Worm (Caenorhabditis elegans) whole organism, midembryonic: ENCODE results near the gene Y24D9A.6.

ENCODE experiments used
- T22C8.4 ChIP-seq: fragments of 200-800 bp; sonication (Bioruptor generic); IDR thresholded peaks from 2 replicates; pipeline ENCODE4 v1.3.6; 2022; ENCODE audit warnings: missing genetic modification characterization, missing compliant biosample characterization
- cog-1 ChIP-seq: sonication (generic microtip); optimal IDR thresholded peaks from 2 replicates; lab custom pipeline; 2016; ENCODE audit warnings: missing genetic modification characterization, missing compliant biosample characterization
- flt-1 ChIP-seq: fragments of 200-800 bp; sonication (Bioruptor generic); IDR thresholded peaks from 2 replicates; pipeline ENCODE4 v1.3.6; 2022; ENCODE audit warnings: missing genetic modification characterization, missing compliant biosample characterization
- klf-2 ChIP-seq: fragments of 200-800 bp; sonication (Bioruptor generic); conservative IDR thresholded peaks from 2 replicates; pipeline ENCODE4 v1.3.6; 2022; ENCODE audit warnings: missing genetic modification reagents, missing genetic modification characterization, missing compliant biosample characterization
- med-1 ChIP-seq: sonication (generic microtip); optimal IDR thresholded peaks from 2 replicates; lab custom pipeline; 2017; ENCODE audit warnings: missing genetic modification characterization, mild to moderate bottlenecking, missing compliant biosample characterization, antibody characterized with exemption, missing genetic modification reagents; ENCODE audit not compliant: insufficient read depth
- ref-1 ChIP-seq: fragments of 200-800 bp; sonication (Bioruptor generic); conservative IDR thresholded peaks from 2 replicates; pipeline ENCODE4 v1.3.6; 2022; ENCODE audit warnings: missing genetic modification reagents, missing genetic modification characterization, missing compliant biosample characterization
- tab-1 ChIP-seq: fragments of 200-800 bp; sonication (Bioruptor generic); IDR thresholded peaks from 2 replicates; pipeline ENCODE4 v1.3.6; 2022; ENCODE audit warnings: missing genetic modification characterization, missing compliant biosample characterization
- ztf-23 ChIP-seq: fragments of 200-800 bp; sonication (Bioruptor generic); IDR thresholded peaks from 2 replicates; pipeline ENCODE4 v1.3.6; 2022; ENCODE audit warnings: missing genetic modification reagents, missing genetic modification characterization, missing compliant biosample characterization
- ztf-29 ChIP-seq: fragments of 200-800 bp; sonication (Bioruptor generic); IDR thresholded peaks from 2 replicates; pipeline ENCODE4 v1.3.6; 2022; ENCODE audit warnings: missing genetic modification reagents, missing genetic modification characterization, missing compliant biosample characterization

Gene Y24D9A.6

DNA sequence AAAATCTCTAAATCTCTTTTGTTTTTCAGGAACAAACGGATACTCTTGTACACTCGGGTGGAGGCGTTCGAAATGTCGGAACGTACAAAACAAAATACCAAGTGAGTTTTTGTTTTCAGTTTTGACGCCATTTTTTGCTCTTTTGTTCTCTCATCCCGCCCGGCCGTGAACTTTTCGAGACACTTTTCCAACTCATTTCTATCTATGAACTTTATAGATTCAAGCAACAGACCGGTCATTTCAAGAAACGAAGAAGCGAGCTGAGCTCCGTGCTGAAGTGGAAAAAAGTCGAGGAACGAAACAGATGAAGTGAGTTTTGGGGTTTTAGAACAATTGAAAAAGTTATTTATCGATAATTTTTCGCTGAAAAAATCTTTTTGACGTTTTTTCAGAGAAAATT is 10.3 kb upstream of the Y24D9A.6 start:
- TF ChIP-seq med-1 (GFP tag; lab: Kevin White, UChicago) (no peak), ref-1 (GFP tag; lab: Robert Waterston, UW) (no peak), T22C8.4 (GFP tag; lab: Robert Waterston, UW) (no peak), flt-1 (GFP tag; lab: Robert Waterston, UW) (no peak), ztf-23 (no peak), tab-1 (GFP tag; lab: Robert Waterston, UW) (no peak), klf-2 (no peak), cog-1 (no peak), ztf-29 (no peak)

DNA sequence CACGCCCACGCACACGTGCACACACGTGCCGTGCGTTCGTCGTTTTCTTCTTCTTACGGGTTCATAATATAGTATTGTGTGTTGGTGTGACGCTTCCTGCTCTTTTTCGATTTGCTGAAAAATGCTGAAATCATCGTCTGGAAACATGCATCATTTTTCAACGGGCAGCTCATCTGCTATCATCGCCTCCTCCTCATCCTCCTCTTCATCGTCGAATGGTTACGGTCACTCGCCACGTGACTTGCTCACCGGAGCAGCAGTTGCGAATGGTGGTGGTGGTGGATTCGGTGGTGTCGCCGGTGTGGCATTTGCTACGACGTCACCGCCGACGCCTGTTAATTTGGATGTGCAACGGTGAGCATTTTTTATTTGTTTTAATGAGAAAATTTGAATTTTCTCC is 8.5 kb upstream of the Y24D9A.6 start:
- TF ChIP-seq T22C8.4 (GFP tag; lab: Robert Waterston, UW), result no peak
- TF ChIP-seq ztf-29, result no peak
- TF ChIP-seq cog-1, result no peak
- no peak for TF ChIP-seq ztf-23
- no peak for TF ChIP-seq med-1 (GFP tag; lab: Kevin White, UChicago)
- no peak for TF ChIP-seq flt-1 (GFP tag; lab: Robert Waterston, UW)
- TF ChIP-seq ref-1 (GFP tag; lab: Robert Waterston, UW), result no peak
- TF ChIP-seq tab-1 (GFP tag; lab: Robert Waterston, UW), result no peak
- TF ChIP-seq klf-2, result no peak

DNA sequence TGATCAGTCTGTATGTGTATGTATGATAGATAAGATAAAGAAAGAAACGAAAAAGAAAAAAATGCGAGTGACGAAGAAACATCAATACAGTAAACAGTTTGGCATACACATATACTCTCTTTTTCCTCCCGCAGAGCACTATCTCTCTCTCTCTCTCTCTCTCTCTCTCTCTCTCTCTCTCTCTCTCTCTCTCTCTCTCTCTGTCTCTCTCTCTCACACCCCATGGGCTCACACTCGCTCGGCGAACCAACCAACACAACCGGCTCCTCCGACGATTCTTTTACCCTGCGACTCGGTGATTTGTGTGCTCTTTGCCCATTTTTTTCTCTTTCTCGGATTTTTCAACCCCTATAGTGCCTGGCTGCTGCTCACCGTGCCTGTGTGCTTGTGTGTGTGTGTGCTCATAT is 6.9 kb upstream of the Y24D9A.6 start:
- TF ChIP-seq ztf-23 (peak; percentile 42; the same call in 1 of the 2 replicates), med-1 (GFP tag; lab: Kevin White, UChicago) (no peak), ref-1 (GFP tag; lab: Robert Waterston, UW) (no peak), tab-1 (GFP tag; lab: Robert Waterston, UW) (no peak), ztf-29 (no peak), T22C8.4 (GFP tag; lab: Robert Waterston, UW) (no peak)

DNA sequence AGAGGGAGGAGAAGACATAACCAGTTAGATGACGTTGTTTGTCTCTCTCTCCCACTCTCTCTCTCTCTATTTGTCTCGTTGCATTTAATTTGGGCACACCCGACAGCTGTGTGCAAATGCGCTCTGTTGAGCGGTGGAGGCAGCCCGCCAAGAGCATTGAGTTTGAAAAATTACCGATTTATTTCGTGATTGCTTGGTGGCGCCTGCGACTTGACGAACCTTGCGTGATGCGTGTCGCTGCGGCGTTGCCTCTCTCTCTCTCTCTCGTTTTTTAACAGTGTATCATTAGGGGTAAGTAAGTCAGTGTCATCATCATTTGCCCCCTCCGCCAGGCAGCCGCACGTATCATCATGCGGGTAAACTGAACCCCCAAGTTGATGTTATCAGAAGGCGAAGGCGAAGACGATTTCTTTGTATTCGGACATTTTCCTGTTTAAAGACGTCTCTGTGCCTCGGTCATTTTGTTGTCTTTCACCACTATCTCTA is 5.9 kb upstream of the Y24D9A.6 start:
- TF ChIP-seq med-1 (GFP tag; lab: Kevin White, UChicago), result no peak
- peak; percentile 42; the same call in 1 of the 2 replicates for TF ChIP-seq flt-1 (GFP tag; lab: Robert Waterston, UW)

DNA sequence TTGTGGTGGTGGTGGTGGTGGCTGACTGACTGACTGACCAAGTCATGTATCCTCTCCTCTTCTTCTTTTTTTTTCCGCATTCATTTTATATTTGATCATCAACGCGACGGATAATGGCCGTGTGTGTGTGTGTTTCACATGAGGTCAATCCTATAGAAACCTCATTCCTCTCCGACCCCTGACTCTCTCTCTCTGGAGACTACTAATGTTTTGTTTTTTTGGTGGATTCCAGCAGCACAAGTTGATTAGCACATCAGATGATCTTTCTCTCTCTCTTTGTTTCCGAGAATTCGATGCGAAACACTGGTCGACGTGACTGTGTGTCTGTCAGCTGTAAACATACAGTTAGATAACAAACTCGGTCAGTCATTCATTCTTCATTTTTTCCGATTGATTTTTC is 4.9 kb upstream of the Y24D9A.6 start, which contains the start of gene Y24D9A.7:
TSS of gene Y24D9A.7 (minus strand) at position 46 of the 400 bp plus-strand sequence.
- TF ChIP-seq med-1 (GFP tag; lab: Kevin White, UChicago) (no peak), tab-1 (GFP tag; lab: Robert Waterston, UW) (no peak), ref-1 (GFP tag; lab: Robert Waterston, UW) (no peak), T22C8.4 (GFP tag; lab: Robert Waterston, UW) (no peak), ztf-23 (no peak), klf-2 (no peak), ztf-29 (no peak), cog-1 (no peak)

DNA sequence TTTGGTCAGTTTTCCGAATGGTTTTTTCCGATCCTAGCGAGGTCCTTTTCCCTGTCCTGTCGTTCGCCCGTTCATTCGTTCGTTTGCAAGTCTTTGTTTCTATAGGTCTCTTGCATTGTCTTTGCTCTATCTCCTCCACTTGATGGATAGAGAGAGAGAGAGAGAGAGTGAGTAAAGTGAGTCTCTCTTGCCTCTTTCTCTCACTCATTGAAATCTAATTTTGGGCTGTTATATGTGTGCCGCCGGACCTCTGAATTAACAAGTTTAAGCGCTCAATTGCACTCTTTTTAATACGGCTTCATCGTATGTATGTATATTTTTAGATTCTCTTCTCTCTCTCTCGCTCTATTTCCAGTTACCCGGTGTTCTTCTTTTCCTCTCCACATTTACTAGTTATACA is 3.7 kb upstream of the Y24D9A.6 start:
- TF ChIP-seq ztf-23 (no peak), cog-1 (no peak), tab-1 (GFP tag; lab: Robert Waterston, UW) (no peak), ztf-29 (no peak), klf-2 (no peak)

DNA sequence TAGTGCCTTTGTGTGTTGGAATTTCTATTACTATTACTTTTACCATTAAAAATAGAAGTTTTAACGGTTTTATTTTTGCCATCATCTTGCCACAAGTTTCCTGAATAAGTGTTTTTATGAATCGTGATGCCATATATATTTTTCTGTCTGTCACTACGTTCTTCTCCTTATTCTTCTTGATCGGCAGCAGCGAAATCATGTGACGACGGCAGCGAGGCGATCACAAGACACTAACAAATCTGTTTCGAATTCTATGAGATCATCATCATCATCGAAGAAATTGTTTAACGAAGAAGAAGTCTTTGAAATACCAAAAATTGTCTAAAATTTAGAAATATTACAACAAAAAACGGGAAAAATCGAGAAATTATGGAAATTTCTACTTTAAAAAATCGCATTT is 2.2 kb upstream of the Y24D9A.6 start:
- TF ChIP-seq klf-2, result no peak

DNA sequence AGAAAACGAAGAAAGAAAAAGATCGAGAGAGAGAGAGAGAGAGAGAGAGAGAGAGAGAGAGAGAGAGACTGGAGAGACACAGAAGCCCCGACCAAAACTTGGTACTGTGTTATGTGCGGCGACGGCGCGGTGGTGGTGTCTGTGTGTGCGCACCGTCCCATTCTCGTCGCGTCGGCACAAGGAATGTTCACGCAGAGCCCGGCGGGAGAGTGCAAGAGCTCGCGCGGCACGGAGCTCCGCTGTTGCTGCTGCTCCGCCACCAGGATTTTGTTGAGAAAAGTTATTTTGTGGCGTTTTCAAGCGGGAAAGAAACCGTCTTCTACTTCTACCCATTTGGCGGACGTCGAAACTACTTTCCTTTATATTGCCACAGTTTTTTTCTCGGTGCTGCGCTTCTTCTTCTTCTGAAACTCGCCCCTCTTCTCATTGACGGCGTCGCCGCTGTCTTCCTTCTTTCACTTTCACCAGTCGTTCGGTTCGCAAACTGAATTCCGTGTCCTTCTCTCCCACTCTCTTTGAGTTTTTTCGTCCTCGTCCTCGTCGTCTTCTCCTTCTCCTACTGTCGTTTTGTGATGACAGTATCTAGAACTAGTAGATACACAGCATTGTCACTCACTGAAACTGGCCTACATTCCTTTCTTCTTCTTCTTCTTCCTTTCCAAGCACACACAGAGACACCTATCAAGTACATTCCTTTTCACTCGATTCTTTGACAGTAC is 623 bp downstream of the Y24D9A.6 start:
- TF ChIP-seq tab-1 (GFP tag; lab: Robert Waterston, UW) (0 out of 2 replicates have a peak, but pooled peaks have one; percentile 58), T22C8.4 (GFP tag; lab: Robert Waterston, UW) (no peak), flt-1 (GFP tag; lab: Robert Waterston, UW) (0 out of 2 replicates have a peak, but pooled peaks have one; percentile 13), ztf-23 (0 out of 2 replicates have a peak, but pooled peaks have one; percentile 21)

DNA sequence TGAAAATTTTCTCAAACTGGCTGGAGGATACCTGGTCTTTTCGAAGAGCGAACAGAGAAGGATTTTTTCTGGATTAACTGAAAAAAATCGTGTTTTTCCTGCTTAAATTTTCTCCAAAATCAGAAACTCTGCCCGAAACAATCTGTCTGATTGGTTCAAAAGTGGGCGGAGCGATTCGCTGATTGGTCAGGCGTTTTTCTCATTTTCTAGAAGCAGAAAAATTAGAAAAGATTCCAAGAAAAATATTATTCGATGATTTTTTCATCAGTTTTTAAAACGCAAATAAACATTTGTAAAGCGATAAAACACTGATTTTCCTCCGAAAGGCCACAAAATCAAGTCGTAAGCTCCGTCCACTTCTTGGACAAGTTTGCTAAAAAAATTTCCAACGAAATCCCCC is 1.3 kb downstream of the Y24D9A.6 start:
- TF ChIP-seq ref-1 (GFP tag; lab: Robert Waterston, UW), result no peak
- TF ChIP-seq klf-2, result no peak
- no peak for TF ChIP-seq med-1 (GFP tag; lab: Kevin White, UChicago)
- TF ChIP-seq cog-1, result no peak
- TF ChIP-seq ztf-29, result no peak
- no peak for TF ChIP-seq flt-1 (GFP tag; lab: Robert Waterston, UW)
- no peak for TF ChIP-seq tab-1 (GFP tag; lab: Robert Waterston, UW)
- no peak for TF ChIP-seq T22C8.4 (GFP tag; lab: Robert Waterston, UW)
- no peak for TF ChIP-seq ztf-23

DNA sequence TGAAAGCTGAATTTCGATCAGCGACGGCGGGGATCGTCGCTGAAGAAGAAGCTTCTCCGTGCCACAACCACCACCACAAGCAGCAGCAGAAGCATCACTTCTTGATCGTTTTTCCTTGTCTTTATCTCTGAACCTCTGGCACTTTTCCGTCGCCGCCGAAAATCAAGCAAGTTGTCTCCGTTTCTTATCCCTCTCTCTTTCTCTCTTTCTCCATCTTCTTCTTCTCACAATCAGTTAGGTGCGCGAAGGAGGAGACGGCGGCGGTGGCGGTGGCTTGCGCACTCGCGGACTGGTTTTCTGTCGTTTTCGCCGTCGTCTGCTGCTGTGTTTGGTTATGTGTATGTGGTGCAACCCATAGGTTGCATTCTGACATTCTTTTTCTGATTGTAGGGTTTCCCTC is 1.8 kb downstream of the Y24D9A.6 start:
- TF ChIP-seq flt-1 (GFP tag; lab: Robert Waterston, UW), result no peak
- TF ChIP-seq klf-2, result no peak
- peak; percentile 38; the same call in 1 of the 2 replicates for TF ChIP-seq ztf-23

DNA sequence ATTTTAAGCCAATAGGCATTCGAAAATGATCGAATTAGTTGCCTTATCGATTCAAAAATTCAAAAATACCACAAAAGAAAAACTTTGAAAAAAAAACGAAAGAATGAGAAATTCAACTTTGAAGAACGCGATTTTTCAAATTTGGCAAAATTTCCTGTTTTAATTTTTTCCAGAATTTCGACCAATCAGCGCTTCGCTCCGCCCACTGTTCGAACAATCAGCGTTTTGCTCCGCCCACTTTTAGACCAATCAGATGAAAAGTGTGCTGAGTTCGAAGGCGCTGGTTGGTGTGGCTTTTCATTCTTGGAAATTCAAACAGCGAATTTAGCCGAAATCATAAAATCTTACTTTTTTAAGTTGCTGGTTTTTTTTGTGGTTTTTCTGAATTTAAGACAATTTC is 2.6 kb downstream of the Y24D9A.6 start:
- TF ChIP-seq ztf-29 (no peak), ref-1 (GFP tag; lab: Robert Waterston, UW) (no peak), tab-1 (GFP tag; lab: Robert Waterston, UW) (no peak), ztf-23 (no peak), flt-1 (GFP tag; lab: Robert Waterston, UW) (no peak), med-1 (GFP tag; lab: Kevin White, UChicago) (no peak), cog-1 (no peak), T22C8.4 (GFP tag; lab: Robert Waterston, UW) (no peak), klf-2 (no peak)
